Worm (Caenorhabditis elegans): ENCODE measurements around the gene B0034.2.
A peak's percentile ranks its signal among the peaks of the same experiment; 100 is the strongest.

The B0034.2 gene

ce11 chrII:5911939-5912523 is 32.1 kb downstream of the B0034.2 start (continued):
- TF ChIP-seq zim-3 (tag; optimal IDR thresholded peaks at IDR 0.05) (no peak), hsf-1 (GFP tag; IDR thresholded peaks at IDR 0.05) (no peak), cebp-1 (GFP tag; IDR thresholded peaks at IDR 0.05) (no peak), cebp-1 (tag; optimal IDR thresholded peaks at IDR 0.05) (peak; percentile 52), nhr-80 (tag; optimal IDR thresholded peaks at IDR 0.05) (peak; percentile 93), mel-28 (tag; optimal IDR thresholded peaks at IDR 0.05; ENCODE audit: borderline replicate concordance) (no peak), F23B12.7 (tag; optimal IDR thresholded peaks at IDR 0.05; ENCODE audit: insufficient read depth) (no peak), dpff-1 (tag; optimal IDR thresholded peaks at IDR 0.05) (no peak), lin-54 (GFP tag; optimal IDR thresholded peaks at IDR 0.05) (no peak), F39B2.1 (GFP tag; IDR thresholded peaks at IDR 0.05) (no peak), attf-5 (GFP tag; optimal IDR thresholded peaks at IDR 0.05) (peak; percentile 12), lin-35 (GFP tag; optimal IDR thresholded peaks at IDR 0.05) (no peak), egl-44 (GFP tag; IDR thresholded peaks at IDR 0.05) (no peak), die-1 (tag; optimal IDR thresholded peaks at IDR 0.05) (no peak), rcor-1 (GFP tag; IDR thresholded peaks at IDR 0.05) (no peak), ceh-27 (GFP tag; optimal IDR thresholded peaks at IDR 0.05) (no peak), T07F8.4 (tag; optimal IDR thresholded peaks at IDR 0.05) (no peak), lin-40 (tag; optimal IDR thresholded peaks at IDR 0.05) (no peak), him-1 (tag; optimal IDR thresholded peaks at IDR 0.05) (no peak), madf-10 (tag; optimal IDR thresholded peaks at IDR 0.05) (no peak), Y79H2A.3 (GFP tag; conservative IDR thresholded peaks at IDR 0.05) (no peak), unc-62 (GFP tag; optimal IDR thresholded peaks at IDR 0.05) (no peak), tlf-1 (GFP tag; optimal IDR thresholded peaks at IDR 0.05) (no peak), Y67H2A.10 (GFP tag; conservative IDR thresholded peaks at IDR 0.05) (no peak)

- TF ChIP-seq fkh-3 (tag; optimal IDR thresholded peaks at IDR 0.05) (no peak), F49E8.2 (tag; optimal IDR thresholded peaks at IDR 0.05; ENCODE audit: insufficient read depth) (no peak), bed-2 (GFP tag; IDR thresholded peaks at IDR 0.05) (no peak), snpc-1.3 (tag; optimal IDR thresholded peaks at IDR 0.05; ENCODE audit: insufficient read depth) (no peak), sptf-2 (GFP tag; optimal IDR thresholded peaks at IDR 0.05) (no peak), mes-4 (tag; optimal IDR thresholded peaks at IDR 0.05) (no peak), tbx-9 (tag; optimal IDR thresholded peaks at IDR 0.05; ENCODE audit: borderline replicate concordance) (no peak), D2030.7 (GFP tag; IDR thresholded peaks at IDR 0.05) (no peak), nhr-80 (tag; optimal IDR thresholded peaks at IDR 0.05) (no peak), bed-1 (GFP tag; IDR thresholded peaks at IDR 0.05) (no peak), lsy-27 (tag; optimal IDR thresholded peaks at IDR 0.05; ENCODE audit: borderline replicate concordance, insufficient read depth) (no peak)
Observed at ce11 chrII:5911274-5911673, 32.9 kb downstream of the B0034.2 start, which contains the start of gene cgt-3. Gene cgt-3 (plus strand): TSS chrII:5911324.

ce11 chrII:5907482-5907881 is 36.7 kb downstream of the B0034.2 start, which contains the start of gene vps-35:
Gene vps-35 (plus strand): TSS chrII:5907816.
- TF ChIP-seq F57C9.4 (tag; optimal IDR thresholded peaks at IDR 0.05) = no peak
- no peak for TF ChIP-seq ztf-6 (GFP tag; IDR thresholded peaks at IDR 0.05)
- TF ChIP-seq rec-8 (tag; optimal IDR thresholded peaks at IDR 0.05) = no peak
- no peak for TF ChIP-seq F10E7.11 (tag; optimal IDR thresholded peaks at IDR 0.05)
- TF ChIP-seq lin-40 (tag; optimal IDR thresholded peaks at IDR 0.05) = no peak
- peak; percentile 63 for TF ChIP-seq attf-5 (GFP tag; optimal IDR thresholded peaks at IDR 0.05)
- TF ChIP-seq ztf-26 (tag; optimal IDR thresholded peaks at IDR 0.05) = no peak
- no peak for TF ChIP-seq egl-44 (GFP tag; IDR thresholded peaks at IDR 0.05)
- TF ChIP-seq F23B12.7 (tag; optimal IDR thresholded peaks at IDR 0.05; ENCODE audit: insufficient read depth) = peak; percentile 81
- no peak for TF ChIP-seq snpc-1.1 (tag; optimal IDR thresholded peaks at IDR 0.05; ENCODE audit: insufficient read depth)
- TF ChIP-seq ceh-100 (GFP tag; IDR thresholded peaks at IDR 0.05) = 0 out of 2 replicates have a peak, but pooled peaks have one; percentile 14
- peak; percentile 54 for TF ChIP-seq dox-1 (GFP tag; IDR thresholded peaks at IDR 0.05)
- no peak for TF ChIP-seq pbrm-1 (GFP tag; IDR thresholded peaks at IDR 0.05)
- 0 out of 2 replicates have a peak, but pooled peaks have one; percentile 8 for TF ChIP-seq madf-6 (GFP tag; IDR thresholded peaks at IDR 0.05)
- TF ChIP-seq lin-54 (GFP tag; optimal IDR thresholded peaks at IDR 0.05) = peak; percentile 30
- TF ChIP-seq cebp-1 (GFP tag; IDR thresholded peaks at IDR 0.05) = no peak
- peak; percentile 34 for TF ChIP-seq cebp-1 (tag; optimal IDR thresholded peaks at IDR 0.05)
- peak; percentile 82 for TF ChIP-seq mcd-1 (GFP tag; IDR thresholded peaks at IDR 0.05)

All from whole organism, young adult.